Fruit fly (Drosophila melanogaster): ENCODE data around the gene Mst87F.

The Mst87F gene

DNA sequence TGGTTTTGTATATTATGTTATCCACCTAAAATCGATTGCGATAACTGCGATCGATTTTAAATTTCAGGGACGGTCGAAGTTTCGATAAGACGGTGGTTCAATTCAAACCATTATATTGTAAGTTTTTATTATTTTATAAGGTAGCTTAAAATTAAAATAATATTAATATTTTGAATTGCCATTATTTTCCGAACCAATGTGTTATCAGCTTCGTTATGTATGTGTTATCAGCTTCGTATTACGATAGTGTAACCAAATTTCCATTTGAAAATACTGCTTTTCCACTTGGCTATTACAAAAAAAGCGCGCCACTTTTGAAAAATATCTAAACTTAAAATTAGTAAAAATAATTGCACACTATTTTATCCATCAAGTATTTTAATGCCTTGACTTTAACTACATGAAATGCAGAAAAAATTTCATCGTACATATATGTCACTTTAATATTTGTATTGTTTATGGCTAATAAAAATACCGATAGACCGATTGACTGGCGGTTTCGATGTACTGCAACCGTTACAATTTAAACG is 12.1 kb upstream of the Mst87F start, which contains the start of gene CG31495 (continued):
- TF ChIP-seq Eip74EF (GFP tag; optimal IDR thresholded peaks at IDR 0.05) (peak in 1 of 2 experiments; percentile 82), CG10565 (GFP tag; optimal IDR thresholded peaks at IDR 0.05) (no peak), chif (GFP tag; optimal IDR thresholded peaks at IDR 0.05) (peak in 1 of 2 experiments; percentile 4), Oaz (GFP tag; IDR thresholded peaks at IDR 0.05) (no peak), CG7928 (GFP tag; optimal IDR thresholded peaks at IDR 0.05) (peak; percentile 70), CG4730 (GFP tag; IDR thresholded peaks at IDR 0.05) (no peak), odd (GFP tag; optimal IDR thresholded peaks at IDR 0.05) (no peak), Jarid2 (GFP tag; optimal IDR thresholded peaks at IDR 0.05) (no peak), Antp (GFP tag; optimal IDR thresholded peaks at IDR 0.05) (no peak), CG12155 (GFP tag; optimal IDR thresholded peaks at IDR 0.05) (peak; percentile 27), ase (GFP tag; IDR thresholded peaks at IDR 0.05) (no peak), CG15011 (GFP tag; optimal IDR thresholded peaks at IDR 0.05) (no peak), CG14710 (tag; optimal IDR thresholded peaks at IDR 0.05) (peak; percentile 72), CG17186 (GFP tag; optimal IDR thresholded peaks at IDR 0.05) (peak; percentile 84), dpn (GFP tag; optimal IDR thresholded peaks at IDR 0.05) (peak in 1 of 2 experiments; percentile 34), CG6791 (GFP tag; IDR thresholded peaks at IDR 0.05; ENCODE audit: partially characterized antibody) (peak; percentile 62; the same call in 1 of the 3 replicates), eyg (GFP tag; optimal IDR thresholded peaks at IDR 0.05) (no peak), pb (GFP tag; optimal IDR thresholded peaks at IDR 0.05) (no peak), CG9797 (GFP tag; optimal IDR thresholded peaks at IDR 0.05) (peak; percentile 66), CG17328 (GFP tag; IDR thresholded peaks at IDR 0.05) (peak; percentile 9; the same call in 1 of the 2 replicates), ci (GFP tag; IDR thresholded peaks at IDR 0.05) (no peak), gem (tag; optimal IDR thresholded peaks at IDR 0.05) (peak; percentile 42), fd3F (GFP tag; optimal IDR thresholded peaks at IDR 0.05) (no peak), CG6254 (GFP tag; optimal IDR thresholded peaks at IDR 0.05) (no peak), Awh (GFP tag; IDR thresholded peaks at IDR 0.05) (no peak), CG43689 (GFP tag; IDR thresholded peaks at IDR 0.05) (no peak), Neu2 (GFP tag; optimal IDR thresholded peaks at IDR 0.05; ENCODE audit: borderline replicate concordance) (no peak), CG17568 (GFP tag; optimal IDR thresholded peaks at IDR 0.05) (no peak), CG11085 (GFP tag; IDR thresholded peaks at IDR 0.05) (no peak), CG18476 (GFP tag; optimal IDR thresholded peaks at IDR 0.05) (no peak), da (GFP tag; optimal IDR thresholded peaks at IDR 0.05) (no peak), CG12769 (tag; optimal IDR thresholded peaks at IDR 0.05) (no peak), Taf1 (GFP tag; IDR thresholded peaks at IDR 0.05) (no peak), zen2 (GFP tag; IDR thresholded peaks at IDR 0.05; ENCODE audit: partially characterized antibody) (no peak; the same call in 2 of the 3 replicates), CG17802 (tag; optimal IDR thresholded peaks at IDR 0.05) (peak; percentile 77), ATbp (GFP tag; optimal IDR thresholded peaks at IDR 0.05) (no peak), CG3281 (GFP tag; optimal IDR thresholded peaks at IDR 0.05) (no peak), CG8359 (GFP tag; optimal IDR thresholded peaks at IDR 0.05; ENCODE audit: borderline replicate concordance) (no peak), CG11456 (GFP tag; IDR thresholded peaks at IDR 0.05) (no peak), so (GFP tag; IDR thresholded peaks at IDR 0.05) (no peak), lov (optimal IDR thresholded peaks at IDR 0.05) (no peak), lov (GFP tag; IDR thresholded peaks at IDR 0.05) (no peak), GATAe (GFP tag; conservative IDR thresholded peaks at IDR 0.05) (peak; percentile 62), grau (tag; optimal IDR thresholded peaks at IDR 0.05) (peak; percentile 31), CG9215 (GFP tag; IDR thresholded peaks at IDR 0.05) (no peak), CG4360 (GFP tag; IDR thresholded peaks at IDR 0.05) (no peak), Chrac-16 (GFP tag; optimal IDR thresholded peaks at IDR 0.05) (peak; percentile 35), corto (GFP tag; optimal IDR thresholded peaks at IDR 0.05) (no peak), salm (tag; optimal IDR thresholded peaks at IDR 0.05) (no peak), CG13775 (GFP tag; optimal IDR thresholded peaks at IDR 0.05) (peak; percentile 24)
